Fruit fly (Drosophila melanogaster): ENCODE data around the gene kuk.

- no peak for TF ChIP-seq CG8478 (optimal IDR thresholded peaks at IDR 0.05)
- no peak for TF ChIP-seq CTCF (optimal IDR thresholded peaks at IDR 0.05)
Observed at dm6 chr3R:17060244-17060664, 19.8 kb upstream of the kuk start.
